Worm (Caenorhabditis elegans): ENCODE results near the gene C15H9.4.

C15H9.4 gene

DNA sequence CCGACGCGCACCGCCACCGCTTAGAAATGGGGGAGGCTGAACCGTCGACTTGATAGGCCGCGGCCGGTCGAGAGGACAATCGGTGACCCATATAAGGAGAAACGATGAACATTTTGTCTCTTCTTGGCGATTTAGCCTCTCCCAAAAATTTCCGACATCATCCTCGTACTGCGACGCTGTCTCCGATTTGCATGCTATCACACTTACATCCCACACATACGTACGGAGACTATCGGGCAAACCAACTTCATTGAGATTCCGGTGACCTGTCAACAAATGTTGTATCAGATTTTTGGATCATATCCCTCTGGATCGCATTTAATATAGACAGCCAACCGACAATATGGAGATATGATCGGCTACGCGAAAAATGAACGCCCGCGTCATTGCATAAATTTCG lies 30.8 kb upstream of the C15H9.4 start:
- TF ChIP-seq blmp-1 (tag; optimal IDR thresholded peaks at IDR 0.05) (peak; percentile 63), nhr-71 (tag; optimal IDR thresholded peaks at IDR 0.05) (no peak), unc-86 (tag; optimal IDR thresholded peaks at IDR 0.05) (no peak)

DNA sequence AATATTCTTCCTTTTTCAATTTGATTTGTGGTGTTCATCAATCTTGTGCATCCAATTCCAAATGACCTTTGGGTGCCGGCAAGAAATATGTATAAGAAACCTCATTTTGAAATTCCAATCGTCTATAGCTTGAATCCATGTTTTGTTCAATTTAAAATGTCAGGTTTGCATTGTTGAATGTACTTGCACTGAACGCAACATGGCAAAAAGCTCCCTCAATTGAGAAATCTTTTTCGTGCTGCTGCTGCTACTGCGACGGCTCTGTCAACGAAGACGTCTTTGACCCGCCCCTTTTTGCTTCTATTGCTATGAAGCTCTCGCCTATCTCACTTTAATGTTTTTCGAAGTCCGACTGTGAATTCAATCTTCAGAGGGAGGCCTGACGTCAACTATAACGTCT lies 22.2 kb upstream of the C15H9.4 start, which contains the start of gene lgc-58:
TSS of gene lgc-58 (plus strand) at position 301 of the 400 bp plus-strand sequence.
- no peak for TF ChIP-seq nhr-71 (tag; optimal IDR thresholded peaks at IDR 0.05)
- TF ChIP-seq nhr-237 (tag; optimal IDR thresholded peaks at IDR 0.05), result no peak
- TF ChIP-seq vab-15 (tag; optimal IDR thresholded peaks at IDR 0.05), result no peak
- TF ChIP-seq unc-30 (tag; optimal IDR thresholded peaks at IDR 0.05), result no peak
- TF ChIP-seq snu-23 (GFP tag; optimal IDR thresholded peaks at IDR 0.05), result no peak
- TF ChIP-seq sptf-1 (tag; optimal IDR thresholded peaks at IDR 0.05), result no peak
- no peak for TF ChIP-seq blmp-1 (tag; optimal IDR thresholded peaks at IDR 0.05)
- no peak for TF ChIP-seq mep-1 (tag; optimal IDR thresholded peaks at IDR 0.05)
- TF ChIP-seq pag-3 (tag; optimal IDR thresholded peaks at IDR 0.05; ENCODE audit: borderline replicate concordance, insufficient read depth), result no peak
- no peak for TF ChIP-seq efl-1 (optimal IDR thresholded peaks at IDR 0.05)
- TF ChIP-seq efl-1 (GFP tag; optimal IDR thresholded peaks at IDR 0.05 in 1 of 2), result no peak
- TF ChIP-seq sox-4 (tag; optimal IDR thresholded peaks at IDR 0.05), result no peak
- TF ChIP-seq nhr-11 (tag; optimal IDR thresholded peaks at IDR 0.05), result no peak
- TF ChIP-seq ztf-11 (tag; optimal IDR thresholded peaks at IDR 0.05), result no peak
- no peak for TF ChIP-seq unc-86 (tag; optimal IDR thresholded peaks at IDR 0.05)
- TF ChIP-seq unc-130 (tag; optimal IDR thresholded peaks at IDR 0.05), result no peak
- TF ChIP-seq ets-5 (GFP tag; IDR thresholded peaks at IDR 0.05), result no peak
- TF ChIP-seq snpc-4 (tag; optimal IDR thresholded peaks at IDR 0.05), result no peak

DNA sequence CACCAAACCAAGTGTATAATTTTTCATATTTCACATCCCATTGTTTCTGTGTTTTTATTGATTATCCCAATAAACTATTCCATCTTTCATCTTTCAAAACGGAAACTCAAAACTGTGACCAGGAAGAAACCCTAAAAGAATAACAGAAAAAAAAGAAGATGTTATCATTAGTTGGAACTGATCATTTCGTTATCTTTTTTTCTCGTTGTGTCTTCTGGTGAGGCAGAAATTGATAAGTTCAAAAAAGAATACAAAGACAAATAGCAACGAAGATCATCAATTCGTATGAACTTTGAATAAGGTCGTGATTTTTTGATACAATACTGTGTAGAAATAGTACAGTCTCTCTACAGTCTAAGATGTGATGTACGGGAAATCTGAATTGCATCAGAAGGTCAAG lies 15.7 kb upstream of the C15H9.4 start:
- TF ChIP-seq lin-14 (GFP tag; optimal IDR thresholded peaks at IDR 0.05) (peak; percentile 48), fkh-4 (tag; optimal IDR thresholded peaks at IDR 0.05; ENCODE audit: borderline replicate concordance) (no peak), blmp-1 (tag; optimal IDR thresholded peaks at IDR 0.05) (peak; percentile 44), nhr-20 (tag; optimal IDR thresholded peaks at IDR 0.05) (peak; percentile 15), elt-3 (tag; optimal IDR thresholded peaks at IDR 0.05) (peak in 3 of 6 experiments; percentile 41 to 72 (median 66)), ets-5 (GFP tag; IDR thresholded peaks at IDR 0.05) (no peak), elt-2 (tag; optimal IDR thresholded peaks at IDR 0.05) (peak; percentile 38), isw-1 (GFP tag; IDR thresholded peaks at IDR 0.05) (no peak), lin-39 (tag; optimal IDR thresholded peaks at IDR 0.05) (no peak), lin-35 (GFP tag; optimal IDR thresholded peaks at IDR 0.05) (peak in 1 of 2 experiments; percentile 14), grh-1 (GFP tag; IDR thresholded peaks at IDR 0.05) (no peak), lir-3 (tag; optimal IDR thresholded peaks at IDR 0.05; ENCODE audit: poor library complexity) (no peak), hlh-17 (GFP tag; optimal IDR thresholded peaks at IDR 0.05; ENCODE audit: borderline replicate concordance) (no peak)

DNA sequence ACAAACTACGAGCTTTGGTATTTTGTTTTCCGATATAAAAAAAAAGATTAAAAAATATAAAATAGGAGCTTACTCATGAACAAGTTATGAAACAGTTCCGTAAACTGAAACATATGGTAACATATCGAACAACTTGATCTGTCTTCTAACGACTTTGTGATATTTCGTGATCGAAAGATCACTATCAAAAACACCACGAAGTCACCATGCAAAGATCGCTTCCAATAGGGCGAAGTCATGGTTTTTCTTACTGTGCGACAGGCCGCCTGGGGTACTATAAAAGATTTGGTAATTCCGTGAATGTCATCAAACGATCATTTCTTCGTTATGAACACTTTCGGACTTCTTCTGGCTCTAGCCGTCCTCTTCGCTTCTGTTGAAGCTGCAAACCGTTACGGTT lies 14.8 kb upstream of the C15H9.4 start, which contains the start of gene C45B2.3:
TSS of gene C45B2.3 (plus strand) at position 301 of the 400 bp plus-strand sequence.
- TF ChIP-seq ceh-63 (GFP tag; optimal IDR thresholded peaks at IDR 0.05) (no peak), snpc-4 (tag; optimal IDR thresholded peaks at IDR 0.05) (no peak), nhr-12 (tag; optimal IDR thresholded peaks at IDR 0.05) (no peak), dpl-1 (GFP tag; optimal IDR thresholded peaks at IDR 0.05) (no peak), xbp-1 (tag; optimal IDR thresholded peaks at IDR 0.05) (no peak), sup-37 (GFP tag; optimal IDR thresholded peaks at IDR 0.05) (no peak), pag-3 (tag; optimal IDR thresholded peaks at IDR 0.05; ENCODE audit: borderline replicate concordance, insufficient read depth) (no peak), lin-35 (GFP tag; optimal IDR thresholded peaks at IDR 0.05) (no peak), lin-15B (tag; optimal IDR thresholded peaks at IDR 0.05) (no peak), grh-1 (GFP tag; IDR thresholded peaks at IDR 0.05) (no peak), fkh-8 (tag; optimal IDR thresholded peaks at IDR 0.05) (no peak), nhr-11 (tag; optimal IDR thresholded peaks at IDR 0.05) (no peak), pax-3 (tag; optimal IDR thresholded peaks at IDR 0.05) (no peak), dsc-1 (tag; optimal IDR thresholded peaks at IDR 0.05) (no peak), mab-9 (GFP tag; IDR thresholded peaks at IDR 0.05) (no peak), lin-14 (GFP tag; optimal IDR thresholded peaks at IDR 0.05) (no peak), lin-13 (GFP tag; optimal IDR thresholded peaks at IDR 0.05) (no peak), jun-1 (tag; optimal IDR thresholded peaks at IDR 0.05) (no peak)

All from whole organism, L1 larva.